Fruit fly (Drosophila melanogaster) whole organism, embryonic: ENCODE results near the gene Argl.
A peak's percentile ranks its signal among the peaks of the same experiment; 100 is the strongest.

Experiments used
- Ada2b ChIP-seq: fragments of 200-800 bp; sonication (Bioruptor generic); IDR thresholded peaks from 2 replicates; pipeline ENCODE4 v1.3.6; 2022; ENCODE audit warnings: missing biosample characterization, missing genetic modification characterization
- Awh ChIP-seq: fragments of 200-800 bp; sonication (Bioruptor generic); IDR thresholded peaks from 2 replicates; pipeline ENCODE4, ENCODE4 v1.3.6; 2022; ENCODE audit warnings: missing biosample characterization, missing genetic modification characterization
- BtbVII ChIP-seq: fragments of 200-800 bp; sonication (Bioruptor generic); optimal IDR thresholded peaks from 3 replicates; lab custom pipeline; 2017; ENCODE audit warnings: missing biosample characterization, mild to moderate bottlenecking, missing genetic modification characterization
- CG11560 ChIP-seq: fragments of 200-800 bp; sonication (Bioruptor generic); IDR thresholded peaks from 3 replicates; pipeline ENCODE4 v1.3.6; 2022; ENCODE audit warnings: missing biosample characterization, missing genetic modification characterization
- CG11723 ChIP-seq: fragments of 200-800 bp; sonication (Bioruptor generic); optimal IDR thresholded peaks from 2 replicates; lab custom pipeline; 2017; ENCODE audit warnings: missing biosample characterization, mild to moderate bottlenecking, missing genetic modification characterization
- CG13296 ChIP-seq: fragments of 200-800 bp; sonication (Bioruptor generic); optimal IDR thresholded peaks from 3 replicates; lab custom pipeline; 2018; ENCODE audit warnings: missing biosample characterization, mild to moderate bottlenecking, missing genetic modification characterization
- CG13894 ChIP-seq: fragments of 200-800 bp; sonication (Bioruptor generic); optimal IDR thresholded peaks from 3 replicates; lab custom pipeline; 2018; ENCODE audit warnings: missing biosample characterization, mild to moderate bottlenecking, missing genetic modification characterization, moderate library complexity
- CG14441 ChIP-seq: fragments of 200-800 bp; sonication (Bioruptor generic); IDR thresholded peaks from 2 replicates; pipeline ENCODE4 v1.3.6; 2022; ENCODE audit warnings: missing biosample characterization, missing genetic modification characterization
- CG14710 ChIP-seq: fragments of 200-800 bp; sonication (Bioruptor generic); optimal IDR thresholded peaks from 3 replicates; lab custom pipeline; 2019; ENCODE audit warnings: missing biosample characterization, mild to moderate bottlenecking, missing genetic modification characterization, moderate library complexity
- CG15514 ChIP-seq: fragments of 200-800 bp; sonication (Bioruptor generic); optimal IDR thresholded peaks from 3 replicates; lab custom pipeline; 2017; ENCODE audit warnings: missing biosample characterization, missing genetic modification characterization, mild to moderate bottlenecking, moderate library complexity, missing genetic modification reagents
- CG1603 ChIP-seq: fragments of 200-800 bp; sonication (Bioruptor generic); optimal IDR thresholded peaks from 2 replicates; lab custom pipeline; 2019; ENCODE audit warnings: missing biosample characterization, mild to moderate bottlenecking, missing genetic modification characterization, moderate library complexity
- CG16779 ChIP-seq: fragments of 200-800 bp; sonication (Bioruptor generic); IDR thresholded peaks from 2 replicates; pipeline ENCODE4 v1.3.6; 2022; ENCODE audit warnings: missing biosample characterization, missing genetic modification characterization
- CG17912 ChIP-seq: fragments of 200-800 bp; sonication (Bioruptor generic); optimal IDR thresholded peaks from 2 replicates; lab custom pipeline; 2018; ENCODE audit warnings: missing biosample characterization, mild to moderate bottlenecking, missing genetic modification characterization
- CG1792 ChIP-seq: fragments of 200-800 bp; sonication (Bioruptor generic); optimal IDR thresholded peaks from 2 replicates; lab custom pipeline; 2016; ENCODE audit warnings: missing biosample characterization, missing genetic modification characterization
- CG30403 ChIP-seq: fragments of 200-800 bp; sonication (Bioruptor generic); optimal IDR thresholded peaks from 3 replicates; lab custom pipeline; 2016; ENCODE audit warnings: missing biosample characterization, missing genetic modification characterization
- CG34376 ChIP-seq: fragments of 200-800 bp; sonication (Bioruptor generic); optimal IDR thresholded peaks from 2 replicates; lab custom pipeline; 2018; ENCODE audit warnings: missing biosample characterization, mild to moderate bottlenecking, missing genetic modification characterization
- CG4617 ChIP-seq: fragments of 200-800 bp; sonication (Bioruptor generic); optimal IDR thresholded peaks from 3 replicates; lab custom pipeline; 2016; ENCODE audit warnings: missing biosample characterization, missing genetic modification characterization, borderline replicate concordance
- CG6683 ChIP-seq: fragments of 200-800 bp; sonication (Bioruptor generic); optimal IDR thresholded peaks from 2 replicates; lab custom pipeline; 2017; ENCODE audit warnings: missing biosample characterization, mild to moderate bottlenecking, missing genetic modification characterization, missing genetic modification reagents
- CG7357 ChIP-seq: fragments of 200-800 bp; sonication (Bioruptor generic); IDR thresholded peaks from 3 replicates; pipeline ENCODE4 v1.3.6; 2022; ENCODE audit warnings: missing biosample characterization, missing genetic modification characterization
- CG8089 ChIP-seq: fragments of 200-800 bp; sonication (Bioruptor generic); optimal IDR thresholded peaks from 3 replicates; lab custom pipeline; 2016; ENCODE audit warnings: missing biosample characterization, missing genetic modification characterization
- CG8944 ChIP-seq: fragments of 200-800 bp; sonication (Bioruptor generic); optimal IDR thresholded peaks from 3 replicates; lab custom pipeline; 2016; ENCODE audit warnings: missing biosample characterization, missing genetic modification characterization
- CG9609 ChIP-seq: fragments of 200-800 bp; sonication (Bioruptor generic); optimal IDR thresholded peaks from 3 replicates; lab custom pipeline; 2016; ENCODE audit warnings: missing biosample characterization, missing genetic modification characterization
- CG9932 ChIP-seq: fragments of 200-800 bp; sonication (Bioruptor generic); IDR thresholded peaks from 2 replicates; pipeline ENCODE4 v1.3.6; 2022; ENCODE audit warnings: missing biosample characterization, missing genetic modification characterization
- Camta ChIP-seq: fragments of 200-800 bp; sonication (Bioruptor generic); optimal IDR thresholded peaks from 2 replicates; lab custom pipeline; 2016; ENCODE audit warnings: missing biosample characterization, missing genetic modification characterization
- Dbx ChIP-seq: fragments of 200-800 bp; sonication (Bioruptor generic); IDR thresholded peaks from 3 replicates; pipeline ENCODE4 v1.3.6; 2022; ENCODE audit warnings: missing biosample characterization, missing genetic modification characterization
- Dek ChIP-seq: fragments of 200-800 bp; sonication (Bioruptor generic); optimal IDR thresholded peaks from 3 replicates; lab custom pipeline; 2019; ENCODE audit warnings: missing biosample characterization, mild to moderate bottlenecking, missing genetic modification characterization, moderate library complexity
- Dref ChIP-seq: fragments of 200-800 bp; sonication (Bioruptor generic); IDR thresholded peaks from 2 replicates; pipeline ENCODE4 v1.3.6; 2022; ENCODE audit warnings: missing biosample characterization, missing genetic modification characterization
- Drgx ChIP-seq: fragments of 200-800 bp; sonication (Bioruptor generic); IDR thresholded peaks from 2 replicates; pipeline ENCODE4 v1.3.6; 2022; ENCODE audit warnings: missing biosample characterization, missing genetic modification characterization
- MBD-R2 ChIP-seq: fragments of 200-800 bp; sonication (Bioruptor generic); IDR thresholded peaks from 2 replicates; pipeline ENCODE4 v1.3.6; 2022; ENCODE audit warnings: missing biosample characterization, missing genetic modification characterization
- NFAT ChIP-seq: fragments of 200-800 bp; sonication (Bioruptor generic); IDR thresholded peaks from 2 replicates; pipeline ENCODE4 v1.3.6; 2022; ENCODE audit warnings: missing biosample characterization, missing genetic modification characterization
- Ptx1 ChIP-seq: fragments of 200-800 bp; sonication (Bioruptor generic); IDR thresholded peaks from 2 replicates; pipeline ENCODE4 v1.3.6; 2022; ENCODE audit warnings: missing biosample characterization, missing genetic modification characterization
- Ravus ChIP-seq: fragments of 200-800 bp; sonication (Bioruptor generic); IDR thresholded peaks from 2 replicates; pipeline ENCODE4 v1.3.6; 2022; ENCODE audit warnings: missing biosample characterization, missing genetic modification characterization
- YL-1 ChIP-seq: fragments of 200-800 bp; sonication (Bioruptor generic); optimal IDR thresholded peaks from 3 replicates; lab custom pipeline; 2017; ENCODE audit warnings: missing biosample characterization, mild to moderate bottlenecking, missing genetic modification characterization
- amos ChIP-seq: fragments of 200-800 bp; sonication (Bioruptor generic); IDR thresholded peaks from 2 replicates; pipeline ENCODE4 v1.3.6; 2022; ENCODE audit warnings: missing biosample characterization, missing genetic modification characterization; ENCODE audit not compliant: partially characterized antibody
- ato ChIP-seq: fragments of 200-800 bp; sonication (Bioruptor generic); IDR thresholded peaks from 2 replicates; pipeline ENCODE4 v1.3.6; 2022; ENCODE audit warnings: missing biosample characterization, missing genetic modification characterization; ENCODE audit not compliant: partially characterized antibody
- bab2 ChIP-seq: fragments of 200-800 bp; sonication (Bioruptor generic); optimal IDR thresholded peaks from 2 replicates; lab custom pipeline; 2016; ENCODE audit warnings: missing biosample characterization, missing genetic modification characterization
- bcd ChIP-seq: fragments of 200-800 bp; sonication (Bioruptor generic); optimal IDR thresholded peaks from 2 replicates; lab custom pipeline; 2017; ENCODE audit warnings: missing biosample characterization, mild to moderate bottlenecking, missing genetic modification characterization
- caup ChIP-seq: fragments of 200-800 bp; sonication (Bioruptor generic); optimal IDR thresholded peaks from 3 replicates; lab custom pipeline; 2017; ENCODE audit warnings: missing biosample characterization, mild to moderate bottlenecking, missing genetic modification characterization, moderate library complexity; ENCODE audit not compliant: severe bottlenecking
- eyg ChIP-seq: fragments of 200-800 bp; sonication (Bioruptor generic); optimal IDR thresholded peaks from 3 replicates; lab custom pipeline; 2016; ENCODE audit warnings: missing biosample characterization, missing genetic modification characterization
- gem ChIP-seq: fragments of 200-800 bp; sonication (Bioruptor generic); optimal IDR thresholded peaks from 2 replicates; lab custom pipeline; 2019; ENCODE audit warnings: missing biosample characterization, mild to moderate bottlenecking, missing genetic modification characterization, moderate library complexity
- gro ChIP-seq: fragments of 200-800 bp; sonication (Bioruptor generic); optimal IDR thresholded peaks from 2 replicates; lab custom pipeline; 2016; ENCODE audit warnings: missing biosample characterization, missing genetic modification characterization
- gsb ChIP-seq: fragments of 200-800 bp; sonication (Bioruptor generic); IDR thresholded peaks from 2 replicates; pipeline ENCODE4 v1.3.6; 2022; ENCODE audit warnings: missing biosample characterization, missing genetic modification characterization
- nmo ChIP-seq: fragments of 200-800 bp; sonication (Bioruptor generic); optimal IDR thresholded peaks from 2 replicates; lab custom pipeline; 2018; ENCODE audit warnings: missing biosample characterization, mild to moderate bottlenecking, missing genetic modification characterization, moderate library complexity
- odd ChIP-seq: fragments of 200-800 bp; sonication (Bioruptor generic); optimal IDR thresholded peaks from 2 replicates; lab custom pipeline; 2017; ENCODE audit warnings: missing biosample characterization, mild to moderate bottlenecking, missing genetic modification characterization
- pho ChIP-seq: fragments of 200-800 bp; sonication (Bioruptor generic); optimal IDR thresholded peaks from 2 replicates; lab custom pipeline; 2016; ENCODE audit warnings: missing biosample characterization, missing genetic modification characterization
- ranshi ChIP-seq: fragments of 200-800 bp; sonication (Bioruptor generic); IDR thresholded peaks from 2 replicates; pipeline ENCODE4 v1.3.6; 2022; ENCODE audit warnings: missing biosample characterization, missing genetic modification characterization
- ro ChIP-seq: fragments of 200-800 bp; sonication (Bioruptor generic); IDR thresholded peaks from 2 replicates; pipeline ENCODE4 v1.3.6; 2022; ENCODE audit warnings: missing biosample characterization, missing genetic modification characterization
- sd ChIP-seq: fragments of 200-800 bp; sonication (Bioruptor generic); optimal IDR thresholded peaks from 3 replicates; lab custom pipeline; 2018; ENCODE audit warnings: missing biosample characterization, mild to moderate bottlenecking, missing genetic modification characterization, moderate library complexity
- shn ChIP-seq: fragments of 200-800 bp; sonication (Bioruptor generic); optimal IDR thresholded peaks from 3 replicates; lab custom pipeline; 2016; ENCODE audit warnings: missing biosample characterization, missing genetic modification characterization
- sr ChIP-seq: fragments of 200-800 bp; sonication (Bioruptor generic); IDR thresholded peaks from 3 replicates; pipeline ENCODE4 v1.3.6; 2022; ENCODE audit warnings: missing biosample characterization, missing genetic modification characterization
- stc ChIP-seq: fragments of 200-800 bp; sonication (Bioruptor generic); IDR thresholded peaks from 2 replicates; pipeline ENCODE4 v1.3.6; 2022; ENCODE audit warnings: missing biosample characterization, missing genetic modification characterization

Gene Argl

DNA sequence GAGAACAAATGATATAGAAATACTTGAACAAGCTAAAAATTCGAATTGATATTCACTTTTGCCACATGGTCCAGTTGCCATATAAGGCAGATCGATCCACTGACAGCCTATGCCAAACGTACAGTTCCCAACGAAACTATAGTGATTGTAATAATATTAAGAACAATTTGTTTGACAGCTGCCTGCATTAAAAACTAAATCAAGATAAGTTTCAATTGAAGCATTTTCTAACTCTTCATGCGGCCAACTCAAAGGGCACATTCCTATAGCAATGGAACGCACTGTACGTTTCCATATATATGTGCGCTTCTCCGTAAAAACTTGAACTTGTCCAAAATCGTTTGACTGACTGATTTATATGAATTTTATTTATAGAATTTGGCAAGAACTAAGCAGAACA, 47.7 kb downstream of the Argl start (continued):
- peak; percentile 85 for TF ChIP-seq Dbx (GFP tag; lab: Robert Waterston, UW)
- TF ChIP-seq bcd (GFP tag; lab: Kevin White, UChicago): peak; percentile 31
- TF ChIP-seq Dref: no peak
- TF ChIP-seq CG9932: peak; percentile 86
- TF ChIP-seq CG34376 (GFP tag; lab: Kevin White, UChicago): no peak
- peak; percentile 70 for TF ChIP-seq CG14441 (GFP tag; lab: Robert Waterston, UW)
- no peak for TF ChIP-seq CG11723 (GFP tag; lab: Kevin White, UChicago)
- TF ChIP-seq shn (GFP tag; lab: Kevin White, UChicago): no peak
- TF ChIP-seq CG1603 (tag; lab: Kevin White, UChicago): peak; percentile 11
- peak; percentile 32; the same call in 1 of the 2 replicates for TF ChIP-seq stc (GFP tag; lab: Robert Waterston, UW)
- TF ChIP-seq CG30403: peak; percentile 28
- TF ChIP-seq BtbVII (GFP tag; lab: Kevin White, UChicago): peak; percentile 28
- TF ChIP-seq CG1792 (GFP tag; lab: Kevin White, UChicago): no peak
- peak; percentile 61; the same call in 1 of the 2 replicates for TF ChIP-seq ranshi
- TF ChIP-seq caup: peak; percentile 63
- peak; percentile 65 for TF ChIP-seq gro (GFP tag; lab: Kevin White, UChicago)
- peak; percentile 44; the same call in 1 of the 3 replicates for TF ChIP-seq CG7357 (GFP tag; lab: Robert Waterston, UW)
- TF ChIP-seq Awh: no peak
- peak; percentile 46; the same call in 1 of the 2 replicates for TF ChIP-seq MBD-R2
- no peak for TF ChIP-seq ro (GFP tag; lab: Robert Waterston, UW)
- no peak for TF ChIP-seq CG4617
- TF ChIP-seq gem (tag; lab: Kevin White, UChicago): peak; percentile 48
- no peak for TF ChIP-seq odd (GFP tag; lab: Kevin White, UChicago)
- no peak for TF ChIP-seq Ptx1 (GFP tag; lab: Robert Waterston, UW)
- no peak for TF ChIP-seq CG9609
- peak; percentile 21 for TF ChIP-seq Dek
- TF ChIP-seq CG17912: no peak
- peak; percentile 56; the same call in 1 of the 2 replicates for TF ChIP-seq Ada2b (GFP tag; lab: Robert Waterston, UW)
- TF ChIP-seq ato (GFP tag; lab: Robert Waterston, UW): no peak
- TF ChIP-seq sr: no peak
- TF ChIP-seq CG15514 (GFP tag; lab: Kevin White, UChicago): peak; percentile 16
- TF ChIP-seq nmo (GFP tag; lab: Kevin White, UChicago): no peak
- TF ChIP-seq gsb (GFP tag; lab: Robert Waterston, UW): peak; percentile 51; the same call in 1 of the 2 replicates
- peak; percentile 4 for TF ChIP-seq CG13296 (GFP tag; lab: Kevin White, UChicago)
- peak; percentile 12 for TF ChIP-seq bab2 (GFP tag; lab: Kevin White, UChicago)
- no peak for TF ChIP-seq CG8944 (GFP tag; lab: Kevin White, UChicago)
- no peak for TF ChIP-seq Camta
- TF ChIP-seq CG8089: no peak
- TF ChIP-seq pho (GFP tag; lab: Kevin White, UChicago): peak; percentile 26
- no peak for TF ChIP-seq Drgx (GFP tag; lab: Robert Waterston, UW)
- TF ChIP-seq CG6683: no peak
- TF ChIP-seq CG13894 (tag; lab: Kevin White, UChicago): peak; percentile 79
- peak; percentile 76 for TF ChIP-seq CG16779 (GFP tag; lab: Robert Waterston, UW)
- peak; percentile 55; the same call in 2 of the 3 replicates for TF ChIP-seq CG11560 (tag; lab: Robert Waterston, UW)
- TF ChIP-seq amos (GFP tag; lab: Robert Waterston, UW): no peak
- no peak for TF ChIP-seq CG14710
- no peak for TF ChIP-seq Ravus (GFP tag; lab: Robert Waterston, UW)
- no peak for TF ChIP-seq eyg (GFP tag; lab: Kevin White, UChicago)
- no peak for TF ChIP-seq YL-1 (GFP tag; lab: Kevin White, UChicago)
- peak; percentile 81 for TF ChIP-seq NFAT (GFP tag; lab: Robert Waterston, UW)
- peak; percentile 2 for TF ChIP-seq sd
